Worm (Caenorhabditis elegans) whole organism, late embryonic: ENCODE data around the gene R07E5.11.

Experiments
- C08G9.2 ChIP-seq: sonication (generic microtip); optimal IDR thresholded peaks from 2 replicates; lab custom pipeline; 2016; ENCODE audit warnings: mild to moderate bottlenecking, missing genetic modification characterization, moderate library complexity, missing compliant biosample characterization
- F13H6.1 ChIP-seq: sonication (generic microtip); optimal IDR thresholded peaks from 2 replicates; lab custom pipeline; 2016; ENCODE audit warnings: missing genetic modification characterization, missing compliant biosample characterization
- K09A11.1 ChIP-seq: sonication (generic microtip); optimal IDR thresholded peaks from 2 replicates; lab custom pipeline; 2017; ENCODE audit warnings: antibody characterized with exemption, mild to moderate bottlenecking, missing genetic modification characterization, missing compliant biosample characterization; ENCODE audit not compliant: insufficient read depth
- T23F11.4 ChIP-seq: fragments of 200-800 bp; sonication (Bioruptor generic); optimal IDR thresholded peaks from 2 replicates; lab custom pipeline; 2018; ENCODE audit warnings: mild to moderate bottlenecking, missing genetic modification characterization, missing compliant biosample characterization
- Y22D7AL.16 ChIP-seq: sonication (generic microtip); optimal IDR thresholded peaks from 2 replicates; lab custom pipeline; 2016; ENCODE audit warnings: missing genetic modification characterization, missing compliant biosample characterization
- ahr-1 ChIP-seq: sonication (generic microtip); optimal IDR thresholded peaks from 2 replicates; lab custom pipeline; 2016; ENCODE audit warnings: missing genetic modification characterization, missing compliant biosample characterization
- ama-1 ChIP-seq: fragments of 150-350 bp; optimal IDR thresholded peaks from 2 replicates; lab custom pipeline; 2014
- ceh-18 ChIP-seq: sonication (generic microtip); optimal IDR thresholded peaks from 2 replicates; lab custom pipeline; 2016; ENCODE audit warnings: missing genetic modification characterization, missing compliant biosample characterization
- ceh-19 ChIP-seq: fragments of 200-800 bp; sonication (Bioruptor generic); optimal IDR thresholded peaks from 2 replicates; lab custom pipeline; 2018; ENCODE audit warnings: mild to moderate bottlenecking, missing genetic modification characterization, missing compliant biosample characterization
- ceh-31 ChIP-seq: sonication (generic microtip); optimal IDR thresholded peaks from 2 replicates; lab custom pipeline; 2016; ENCODE audit warnings: missing genetic modification characterization, missing compliant biosample characterization
- ceh-34 ChIP-seq: sonication (generic microtip); optimal IDR thresholded peaks from 2 replicates; lab custom pipeline; 2016; ENCODE audit warnings: mild to moderate bottlenecking, missing genetic modification characterization, missing compliant biosample characterization
- ceh-45 ChIP-seq: fragments of 200-800 bp; sonication (Bioruptor generic); IDR thresholded peaks from 2 replicates; pipeline ENCODE4 v1.3.6; 2022; ENCODE audit warnings: missing genetic modification reagents, missing genetic modification characterization, missing compliant biosample characterization
- ceh-6 ChIP-seq: fragments of 200-800 bp; sonication (Bioruptor generic); optimal IDR thresholded peaks from 2 replicates; lab custom pipeline; 2018; ENCODE audit warnings: mild to moderate bottlenecking, missing genetic modification characterization, missing compliant biosample characterization
- elt-2 ChIP-seq: sonication (generic microtip); optimal IDR thresholded peaks from 2 replicates; lab custom pipeline; 2016; ENCODE audit warnings: missing genetic modification reagents, missing genetic modification characterization, missing compliant biosample characterization
- elt-4 ChIP-seq: sonication (generic microtip); optimal IDR thresholded peaks from 2 replicates; lab custom pipeline; 2016; ENCODE audit warnings: missing genetic modification characterization, missing compliant biosample characterization
- ets-4 ChIP-seq: sonication (generic microtip); optimal IDR thresholded peaks from 2 replicates; lab custom pipeline; 2016; ENCODE audit warnings: missing genetic modification characterization, missing compliant biosample characterization
- fax-1 ChIP-seq: sonication (generic microtip); optimal IDR thresholded peaks from 2 replicates; lab custom pipeline; 2016; ENCODE audit warnings: missing genotype, missing genetic modification characterization, missing compliant biosample characterization
- fkh-6 ChIP-seq: sonication (generic microtip); optimal IDR thresholded peaks from 2 replicates; lab custom pipeline; 2016; ENCODE audit warnings: missing genetic modification characterization, missing compliant biosample characterization
- gmeb-2 ChIP-seq: sonication (generic microtip); optimal IDR thresholded peaks from 2 replicates; lab custom pipeline; 2016; ENCODE audit warnings: missing genetic modification characterization, inconsistent platforms, missing compliant biosample characterization
- hlh-13 ChIP-seq: fragments of 200-800 bp; sonication (Bioruptor generic); optimal IDR thresholded peaks from 2 replicates; lab custom pipeline; 2018; ENCODE audit warnings: mild to moderate bottlenecking, missing genetic modification characterization, missing compliant biosample characterization
- hlh-6 ChIP-seq: sonication (generic microtip); optimal IDR thresholded peaks from 2 replicates; lab custom pipeline; 2016; ENCODE audit warnings: missing genotype, missing genetic modification characterization, missing compliant biosample characterization
- hlh-8 ChIP-seq: sonication (generic microtip); optimal IDR thresholded peaks from 2 replicates; lab custom pipeline; 2016; ENCODE audit warnings: missing genotype, missing genetic modification characterization, missing compliant biosample characterization
- lin-11 ChIP-seq: fragments of 200-800 bp; sonication (Bioruptor generic); optimal IDR thresholded peaks from 2 replicates; lab custom pipeline; 2018; ENCODE audit warnings: mild to moderate bottlenecking, missing genetic modification characterization, missing compliant biosample characterization
- madf-2 ChIP-seq: sonication (generic microtip); optimal IDR thresholded peaks from 2 replicates; lab custom pipeline; 2017; ENCODE audit warnings: missing genetic modification characterization, missing compliant biosample characterization
- nfya-1 ChIP-seq: sonication (generic microtip); optimal IDR thresholded peaks from 2 replicates; lab custom pipeline; 2017; ENCODE audit warnings: missing genetic modification characterization, mild to moderate bottlenecking, missing compliant biosample characterization, antibody characterized with exemption, moderate library complexity
- nhr-232 ChIP-seq: sonication (generic microtip); optimal IDR thresholded peaks from 2 replicates; lab custom pipeline; 2016; ENCODE audit warnings: missing genetic modification characterization, missing compliant biosample characterization
- npax-4 ChIP-seq: sonication (generic microtip); optimal IDR thresholded peaks from 2 replicates; lab custom pipeline; 2016; ENCODE audit warnings: missing genetic modification characterization, missing compliant biosample characterization
- odd-2 ChIP-seq: sonication (generic microtip); optimal IDR thresholded peaks from 2 replicates; lab custom pipeline; 2017; ENCODE audit warnings: antibody characterized with exemption, mild to moderate bottlenecking, missing genetic modification characterization, missing compliant biosample characterization
- pag-3 ChIP-seq: sonication (generic microtip); optimal IDR thresholded peaks from 2 replicates; lab custom pipeline; 2016; ENCODE audit warnings: missing compliant biosample characterization, missing genetic modification characterization, borderline replicate concordance
- pat-9 ChIP-seq: fragments of 200-800 bp; sonication (Bioruptor generic); optimal IDR thresholded peaks from 2 replicates; lab custom pipeline; 2018; ENCODE audit warnings: mild to moderate bottlenecking, missing genetic modification characterization, moderate library complexity, missing compliant biosample characterization
- pha-4 ChIP-seq: fragments of 150-350 bp; optimal IDR thresholded peaks from 2 replicates; lab custom pipeline; 2018; ENCODE audit warnings: missing biosample characterization, missing genetic modification reagents, missing genetic modification characterization
- pqm-1 ChIP-seq: sonication (generic microtip); optimal IDR thresholded peaks from 2 replicates; lab custom pipeline; 2016; ENCODE audit warnings: missing genetic modification characterization, missing compliant biosample characterization
- ref-2 ChIP-seq: sonication (generic microtip); optimal IDR thresholded peaks from 2 replicates; lab custom pipeline; 2016; ENCODE audit warnings: missing genetic modification characterization, missing compliant biosample characterization
- rnt-1 ChIP-seq: sonication (generic microtip); optimal IDR thresholded peaks from 2 replicates; lab custom pipeline; 2016; ENCODE audit warnings: missing genetic modification characterization, missing compliant biosample characterization
- sox-2 ChIP-seq: fragments of 200-800 bp; sonication (Bioruptor generic); IDR thresholded peaks from 2 replicates; pipeline ENCODE4 v1.3.6; 2022; ENCODE audit warnings: missing genetic modification reagents, missing genetic modification characterization, missing compliant biosample characterization
- syd-9 ChIP-seq: sonication (generic microtip); optimal IDR thresholded peaks from 2 replicates; lab custom pipeline; 2016; ENCODE audit warnings: mild to moderate bottlenecking, missing genetic modification characterization, moderate library complexity, missing compliant biosample characterization
- ttx-3 ChIP-seq: sonication (generic microtip); optimal IDR thresholded peaks from 2 replicates; lab custom pipeline; 2016; ENCODE audit warnings: missing genetic modification reagents, missing genetic modification characterization, missing compliant biosample characterization
- unc-3 ChIP-seq, 2 experiments: fragments of 200-800 bp in 1 of 2; sonication (Bioruptor generic) in 1 of 2; sonication (generic microtip) in 1 of 2; conservative IDR thresholded peaks in 1 of 2; optimal IDR thresholded peaks in 1 of 2; 2 replicates each; pipeline versions ENCODE4 v1.3.6 to Lab custom; 2016 to 2022; ENCODE audit warnings: missing compliant biosample characterization in 2 of 2, missing genetic modification characterization in 2 of 2, missing genetic modification reagents in 1 of 2
- unc-42 ChIP-seq: sonication (generic microtip); optimal IDR thresholded peaks from 2 replicates; lab custom pipeline; 2016; ENCODE audit warnings: missing genotype, missing genetic modification characterization, missing compliant biosample characterization
- unc-86 ChIP-seq: sonication (generic microtip); optimal IDR thresholded peaks from 2 replicates; lab custom pipeline; 2016; ENCODE audit warnings: missing genetic modification characterization, missing compliant biosample characterization

Gene R07E5.11

DNA sequence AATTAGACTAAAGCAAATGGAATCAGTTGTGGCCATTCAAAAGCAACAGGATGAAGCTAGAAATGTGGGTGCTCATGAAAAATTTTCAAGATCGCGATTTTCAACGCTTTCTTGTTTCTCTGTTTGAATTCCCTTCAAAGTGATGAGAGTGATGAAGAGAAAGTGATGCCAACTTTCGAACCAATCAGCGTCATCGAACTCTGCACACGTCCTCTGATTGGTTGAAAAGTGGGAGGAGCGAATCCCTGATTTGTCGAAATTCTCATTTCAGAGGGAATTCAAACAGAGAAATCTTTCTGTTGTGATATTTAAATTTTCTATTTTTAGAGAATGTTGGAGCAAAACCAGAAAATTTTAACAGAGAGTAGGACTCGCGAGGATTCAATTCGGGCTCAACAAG is 32.9 kb downstream of the R07E5.11 start:
- TF ChIP-seq lin-11 (tag; lab: Kevin White, UChicago) (no peak), nfya-1 (tag; lab: Kevin White, UChicago) (peak; percentile 76), unc-42 (tag; lab: Kevin White, UChicago) (no peak)

ce11 chrIII:4381343-4381742 is 33.7 kb downstream of the R07E5.11 start, which contains the start of gene pals-27:
Gene pals-27 (plus strand): TSS chrIII:4381643.
- TF ChIP-seq unc-3 (GFP tag; conservative IDR thresholded peaks at IDR 0.05; lab: Robert Waterston, UW) (no peak), unc-3 (tag; optimal IDR thresholded peaks at IDR 0.05; lab: Kevin White, UChicago) (no peak), ama-1 (lab: Kevin White, UChicago) (no peak), ceh-19 (GFP tag; lab: Kevin White, UChicago) (no peak), fax-1 (tag; lab: Kevin White, UChicago) (no peak), ceh-18 (no peak), C08G9.2 (tag; lab: Kevin White, UChicago) (no peak), K09A11.1 (no peak), T23F11.4 (no peak), ceh-34 (tag; lab: Kevin White, UChicago) (no peak), rnt-1 (tag; lab: Kevin White, UChicago) (no peak), ceh-6 (GFP tag; lab: Kevin White, UChicago) (no peak), nfya-1 (tag; lab: Kevin White, UChicago) (no peak), unc-86 (tag; lab: Kevin White, UChicago) (no peak), ets-4 (tag; lab: Kevin White, UChicago) (no peak), elt-4 (no peak), ref-2 (tag; lab: Kevin White, UChicago) (no peak), hlh-6 (tag; lab: Kevin White, UChicago) (no peak)
- TF ChIP-seq, all 69 proteins: peak for 0

DNA sequence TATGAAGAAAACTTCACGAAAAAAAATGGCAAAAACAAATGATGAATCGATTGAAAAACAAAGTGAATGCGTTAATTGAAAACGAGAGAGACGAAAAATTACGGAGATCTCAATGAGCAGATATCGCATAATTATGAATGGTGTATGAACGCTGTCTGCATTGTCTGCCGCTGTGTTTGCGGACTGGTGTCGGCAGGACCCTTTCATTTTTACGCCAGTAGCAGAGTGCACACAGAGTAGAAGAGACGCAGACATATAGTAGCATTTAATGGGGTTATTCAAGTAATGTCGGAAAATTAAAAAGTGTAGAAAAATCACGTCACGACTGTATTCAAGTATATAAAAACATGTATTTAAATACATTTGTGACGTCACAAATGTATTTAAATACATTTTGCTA is 34.2 kb downstream of the R07E5.11 start:
- no peak for TF ChIP-seq odd-2 (tag; lab: Kevin White, UChicago)
- no peak for TF ChIP-seq fkh-6 (tag; lab: Kevin White, UChicago)
- no peak for TF ChIP-seq pha-4 (tag; lab: Kevin White, UChicago)
- TF ChIP-seq pag-3 = no peak
- no peak for TF ChIP-seq npax-4
- no peak for TF ChIP-seq T23F11.4
- TF ChIP-seq unc-42 (tag; lab: Kevin White, UChicago) = peak; percentile 60
- no peak for TF ChIP-seq ets-4 (tag; lab: Kevin White, UChicago)
- peak; percentile 31 for TF ChIP-seq nfya-1 (tag; lab: Kevin White, UChicago)
- TF ChIP-seq pat-9 (tag; lab: Kevin White, UChicago) = no peak
- no peak for TF ChIP-seq ahr-1 (tag; lab: Kevin White, UChicago)
- TF ChIP-seq sox-2 (GFP tag; lab: Robert Waterston, UW) = peak; percentile 24
- TF ChIP-seq unc-3 (GFP tag; conservative IDR thresholded peaks at IDR 0.05; lab: Robert Waterston, UW) = no peak
- no peak for TF ChIP-seq unc-3 (tag; optimal IDR thresholded peaks at IDR 0.05; lab: Kevin White, UChicago)
- peak; percentile 60 for TF ChIP-seq ceh-31
- TF ChIP-seq ceh-45 (GFP tag; lab: Robert Waterston, UW) = no peak

- TF ChIP-seq nhr-232 (no peak), madf-2 (no peak), ref-2 (tag; lab: Kevin White, UChicago) (no peak), ttx-3 (tag; lab: Kevin White, UChicago) (no peak), syd-9 (tag; lab: Kevin White, UChicago) (no peak), sox-2 (GFP tag; lab: Robert Waterston, UW) (no peak), Y22D7AL.16 (tag; lab: Kevin White, UChicago) (no peak), elt-2 (tag; lab: Kevin White, UChicago) (no peak), C08G9.2 (tag; lab: Kevin White, UChicago) (no peak), hlh-8 (tag; lab: Kevin White, UChicago) (no peak), pat-9 (tag; lab: Kevin White, UChicago) (no peak), gmeb-2 (no peak), fkh-6 (tag; lab: Kevin White, UChicago) (no peak), ahr-1 (tag; lab: Kevin White, UChicago) (no peak), hlh-13 (GFP tag; lab: Kevin White, UChicago) (no peak), F13H6.1 (no peak), pqm-1 (tag; lab: Kevin White, UChicago) (no peak)
Observed at ce11 chrIII:4379717-4380116, 35.3 kb downstream of the R07E5.11 start, which contains the start of gene B0284.3. Gene B0284.3 (minus strand): TSS chrIII:4379817.
